Worm (Caenorhabditis elegans) whole organism, L4 larva: ENCODE results near the gene tig-2.

ENCODE experiments used
- attf-4 ChIP-seq: sonication (generic microtip); optimal IDR thresholded peaks from 3 replicates; lab custom pipeline; 2017; ENCODE audit warnings: missing biosample characterization, missing genetic modification characterization
- ces-1 ChIP-seq: fragments of 150-350 bp; sonication (generic microtip); optimal IDR thresholded peaks from 4 replicates; lab custom pipeline; 2014; ENCODE audit warnings: missing biosample characterization, missing genetic modification reagents, missing genetic modification characterization
- daf-8 ChIP-seq: fragments of 200-800 bp; sonication (Bioruptor generic); IDR thresholded peaks from 2 replicates; pipeline ENCODE4 v1.3.6; 2022; ENCODE audit warnings: missing genetic modification characterization, missing compliant biosample characterization
- lin-13 ChIP-seq: fragments of 150-350 bp; optimal IDR thresholded peaks from 2 replicates; lab custom pipeline; 2014; ENCODE audit warnings: missing biosample characterization, missing genetic modification reagents, missing genetic modification characterization
- lin-38 ChIP-seq: fragments of 200-800 bp; sonication (Bioruptor generic); IDR thresholded peaks from 2 replicates; pipeline ENCODE4 v1.3.6; 2022; ENCODE audit warnings: missing genetic modification reagents, missing genetic modification characterization, missing compliant biosample characterization
- nhr-11 ChIP-seq: fragments of 150-350 bp; optimal IDR thresholded peaks from 2 replicates; lab custom pipeline; 2014; ENCODE audit warnings: missing biosample characterization, missing genetic modification characterization
- nhr-237 ChIP-seq: sonication (generic microtip); optimal IDR thresholded peaks from 2 replicates; lab custom pipeline; 2017; ENCODE audit warnings: missing biosample characterization, missing genetic modification characterization
- nhr-28 ChIP-seq: fragments of 150-350 bp; optimal IDR thresholded peaks from 2 replicates; lab custom pipeline; 2014; ENCODE audit warnings: missing biosample characterization, missing genetic modification characterization
- nhr-76 ChIP-seq: fragments of 150-350 bp; optimal IDR thresholded peaks from 2 replicates; lab custom pipeline; 2014; ENCODE audit warnings: missing biosample characterization, missing genetic modification characterization
- unc-130 ChIP-seq: sonication (generic microtip); optimal IDR thresholded peaks from 2 replicates; lab custom pipeline; 2016; ENCODE audit warnings: missing genetic modification reagents, missing genetic modification characterization, missing compliant biosample characterization

ce11 chrV:4731154-4731961 lies 1.4 kb upstream of the tig-2 start, which contains the start of gene F39G3.3:
- TF ChIP-seq ces-1 (GFP tag; lab: Kevin White, UChicago) = peak; percentile 41
- TF ChIP-seq lin-13 = no peak
- no peak for TF ChIP-seq daf-8 (GFP tag; lab: Robert Waterston, UW)
- TF ChIP-seq nhr-11 (tag; lab: Kevin White, UChicago) = no peak
- peak; percentile 47 for TF ChIP-seq nhr-28
- TF ChIP-seq lin-38 = peak; percentile 73
- peak; percentile 68 for TF ChIP-seq unc-130 (GFP tag; lab: Kevin White, UChicago)
- no peak for TF ChIP-seq nhr-76
- no peak for TF ChIP-seq nhr-237 (tag; lab: Kevin White, UChicago)
- TF ChIP-seq attf-4 (tag; lab: Kevin White, UChicago) = no peak
